Worm (Caenorhabditis elegans) whole organism, L4 larva: ENCODE measurements around the gene K12H6.5.

ENCODE experiments used
- Y105C5A.15 ChIP-seq: fragments of 200-800 bp; sonication (Bioruptor generic); IDR thresholded peaks from 2 replicates; pipeline ENCODE4 v1.3.6; 2022; ENCODE audit warnings: missing genetic modification characterization, missing compliant biosample characterization
- ama-1 ChIP-seq: fragments of 150-350 bp; optimal IDR thresholded peaks from 2 replicates; lab custom pipeline; 2014; ENCODE audit warnings: inconsistent platforms, mixed read lengths
- ctbp-1 ChIP-seq: fragments of 200-800 bp; sonication (Bioruptor generic); IDR thresholded peaks from 2 replicates; pipeline ENCODE4 v1.3.6; 2022; ENCODE audit warnings: missing genetic modification reagents, missing genetic modification characterization, missing compliant biosample characterization
- daf-12 ChIP-seq: fragments of 150-350 bp; optimal IDR thresholded peaks from 2 replicates; lab custom pipeline; 2014; ENCODE audit warnings: missing biosample characterization, missing genetic modification reagents, missing genetic modification characterization
- dpl-1 ChIP-seq: fragments of 150-350 bp; optimal IDR thresholded peaks from 2 replicates; lab custom pipeline; 2014; ENCODE audit warnings: missing biosample characterization, missing genetic modification reagents, missing genetic modification characterization
- lin-39 ChIP-seq: fragments of 150-350 bp; optimal IDR thresholded peaks from 2 replicates; lab custom pipeline; 2014; ENCODE audit warnings: missing biosample characterization, missing genetic modification reagents, missing genetic modification characterization
- mdl-1 ChIP-seq, 2 experiments: fragments of 150-350 bp in 1 of 2; sonication (generic microtip) in 1 of 2; optimal IDR thresholded peaks; 2 replicates each; lab custom pipeline; 2014 to 2017; ENCODE audit warnings: missing biosample characterization in 2 of 2, missing genetic modification characterization in 2 of 2
- mep-1 ChIP-seq: fragments of 150-350 bp; sonication (generic microtip); optimal IDR thresholded peaks from 3 replicates; lab custom pipeline; 2014; ENCODE audit warnings: missing biosample characterization, missing genetic modification characterization
- nhr-6 ChIP-seq: fragments of 150-350 bp; optimal IDR thresholded peaks from 2 replicates; lab custom pipeline; 2014; ENCODE audit warnings: missing biosample characterization, missing genetic modification characterization
- pha-4 ChIP-seq, 2 experiments: fragments of 150-350 bp in 1 of 2; fragments of 200-800 bp in 1 of 2; sonication (Bioruptor generic) in 1 of 2; IDR thresholded peaks in 1 of 2; optimal IDR thresholded peaks in 1 of 2; 2 replicates each; pipeline versions ENCODE4 v1.3.6 to Lab custom; 2014 to 2022; ENCODE audit warnings: missing genetic modification characterization in 2 of 2, missing genetic modification reagents in 2 of 2, missing biosample characterization in 1 of 2, missing compliant biosample characterization in 1 of 2
- pqm-1 ChIP-seq: sonication (generic microtip); optimal IDR thresholded peaks from 2 replicates; lab custom pipeline; 2017; ENCODE audit warnings: missing biosample characterization, missing genetic modification characterization
- skn-1 ChIP-seq: fragments of 150-350 bp; optimal IDR thresholded peaks from 2 replicates; lab custom pipeline; 2014; ENCODE audit warnings: missing biosample characterization, missing genetic modification characterization
- unc-62 ChIP-seq, 3 experiments: fragments of 150-350 bp in 1 of 3; sonication (generic microtip); optimal IDR thresholded peaks in 2 of 3; peaks in 1 of 3; 1 replicate in 1 of 3; 2 replicates in 2 of 3; lab custom pipeline; 2014 to 2017; ENCODE audit warnings: missing biosample characterization in 3 of 3, missing genetic modification characterization in 3 of 3, missing genetic modification reagents in 3 of 3, missing genotype in 1 of 3

ce11 chrII:2796431-2796830 lies 29.5 kb downstream of the K12H6.5 start:
- TF ChIP-seq pqm-1 (no peak), nhr-6 (tag; lab: Kevin White, UChicago) (no peak), Y105C5A.15 (GFP tag; lab: Robert Waterston, UW) (no peak), ama-1 (lab: Kevin White, UChicago) (no peak), daf-12 (tag; lab: Kevin White, UChicago) (no peak), skn-1 (no peak), ctbp-1 (no peak), pha-4 (GFP tag; IDR thresholded peaks at IDR 0.05; lab: Robert Waterston, UW) (no peak), pha-4 (tag; optimal IDR thresholded peaks at IDR 0.05; lab: Kevin White, UChicago) (no peak), dpl-1 (no peak), mdl-1 (tag; optimal IDR thresholded peaks at IDR 0.05; lab: Kevin White, UChicago) (no peak), mep-1 (tag; lab: Kevin White, UChicago) (no peak), unc-62 (GFP tag; optimal IDR thresholded peaks at IDR 0.05 in 1 of 2; lab: Kevin White, UChicago) (no peak), unc-62 (tag; optimal IDR thresholded peaks at IDR 0.05; lab: Kevin White, UChicago) (no peak), lin-39 (tag; lab: Kevin White, UChicago) (no peak)
